Fruit fly (Drosophila melanogaster): ENCODE data around the gene SelR.
A peak's percentile ranks its signal among the peaks of the same experiment; 100 is the strongest.

The SelR gene

dm6 chr3R:10872148-10872783 is 3.8 kb upstream of the SelR start, which contains the start of gene Fdh (continued):
- TF ChIP-seq CG2120 (GFP tag; optimal IDR thresholded peaks at IDR 0.05) (peak; percentile 46), CG15269 (tag; optimal IDR thresholded peaks at IDR 0.05) (peak; percentile 67), Doc3 (GFP tag; IDR thresholded peaks at IDR 0.05; ENCODE audit: partially characterized antibody) (no peak), Max (GFP tag; optimal IDR thresholded peaks at IDR 0.05) (peak; percentile 45), CrebB (tag; optimal IDR thresholded peaks at IDR 0.05) (peak; percentile 23), caup (GFP tag; optimal IDR thresholded peaks at IDR 0.05; ENCODE audit: severe bottlenecking) (peak; percentile 24), sna (GFP tag; IDR thresholded peaks at IDR 0.05; ENCODE audit: partially characterized antibody) (no peak), lmd (GFP tag; IDR thresholded peaks at IDR 0.05) (peak; percentile 32; the same call in 1 of the 2 replicates), CG14965 (GFP tag; optimal IDR thresholded peaks at IDR 0.05; ENCODE audit: borderline replicate concordance) (no peak), CG12942 (GFP tag; optimal IDR thresholded peaks at IDR 0.05) (peak; percentile 4), pros (GFP tag; optimal IDR thresholded peaks at IDR 0.05) (no peak), Bgb (GFP tag; IDR thresholded peaks at IDR 0.05; ENCODE audit: partially characterized antibody) (no peak), Lhr (GFP tag; optimal IDR thresholded peaks at IDR 0.05) (peak; percentile 83), ci (GFP tag; IDR thresholded peaks at IDR 0.05) (0 out of 3 replicates have a peak, but pooled peaks have one; percentile 35), BEAF-32 (GFP tag; optimal IDR thresholded peaks at IDR 0.05) (peak; percentile 22), CG3726 (GFP tag; IDR thresholded peaks at IDR 0.05) (no peak), CG10209 (GFP tag; optimal IDR thresholded peaks at IDR 0.05) (peak; percentile 44), CG31365 (tag; optimal IDR thresholded peaks at IDR 0.05) (no peak), Pdp1 (GFP tag; optimal IDR thresholded peaks at IDR 0.05) (peak in 1 of 2 experiments; percentile 16), CG11093 (GFP tag; IDR thresholded peaks at IDR 0.05) (no peak), hbn (GFP tag; IDR thresholded peaks at IDR 0.05; ENCODE audit: partially characterized antibody) (no peak), C15 (GFP tag; IDR thresholded peaks at IDR 0.05) (no peak), CG12071 (GFP tag; optimal IDR thresholded peaks at IDR 0.05) (peak; percentile 7), HLH4C (GFP tag; IDR thresholded peaks at IDR 0.05; ENCODE audit: partially characterized antibody) (no peak), zen2 (GFP tag; IDR thresholded peaks at IDR 0.05; ENCODE audit: partially characterized antibody) (no peak), CG11504 (tag; optimal IDR thresholded peaks at IDR 0.05) (peak; percentile 68), ewg (GFP tag; optimal IDR thresholded peaks at IDR 0.05) (peak; percentile 96), CG11085 (GFP tag; IDR thresholded peaks at IDR 0.05) (no peak), Poxn (GFP tag; IDR thresholded peaks at IDR 0.05) (no peak), Bdp1 (GFP tag; optimal IDR thresholded peaks at IDR 0.05) (no peak), CG9215 (GFP tag; IDR thresholded peaks at IDR 0.05) (no peak), Drgx (GFP tag; IDR thresholded peaks at IDR 0.05) (0 out of 2 replicates have a peak, but pooled peaks have one; percentile 30), klu (GFP tag; IDR thresholded peaks at IDR 0.05) (no peak), CG5180 (GFP tag; optimal IDR thresholded peaks at IDR 0.05) (peak; percentile 4), gce (GFP tag; IDR thresholded peaks at IDR 0.05) (0 out of 3 replicates have a peak, but pooled peaks have one; percentile 28), Fer1 (GFP tag; optimal IDR thresholded peaks at IDR 0.05) (peak; percentile 51), CG10462 (GFP tag; optimal IDR thresholded peaks at IDR 0.05) (peak; percentile 92), CG43689 (GFP tag; IDR thresholded peaks at IDR 0.05) (no peak), CG4854 (GFP tag; optimal IDR thresholded peaks at IDR 0.05) (no peak), CG17385 (GFP tag; optimal IDR thresholded peaks at IDR 0.05) (peak; percentile 63), CG12299 (tag; optimal IDR thresholded peaks at IDR 0.05) (peak; percentile 31), en (GFP tag; optimal IDR thresholded peaks at IDR 0.05) (no peak), stwl (tag; optimal IDR thresholded peaks at IDR 0.05) (peak; percentile 74), Tbp (GFP tag; optimal IDR thresholded peaks at IDR 0.05) (no peak), CG4424 (GFP tag; optimal IDR thresholded peaks at IDR 0.05) (peak; percentile 74), bbx (GFP tag; IDR thresholded peaks at IDR 0.05; ENCODE audit: partially characterized antibody) (no peak), Lpt (GFP tag; optimal IDR thresholded peaks at IDR 0.05) (no peak), CG34376 (GFP tag; optimal IDR thresholded peaks at IDR 0.05) (peak; percentile 52), CG9609 (GFP tag; optimal IDR thresholded peaks at IDR 0.05) (no peak)

Measured in whole organism, embryonic.